Fruit fly (Drosophila melanogaster): ENCODE results near the gene CG34447.

- TF ChIP-seq CG10631 (GFP tag; optimal IDR thresholded peaks at IDR 0.05) (no peak), CG6163 (GFP tag; IDR thresholded peaks at IDR 0.05) (no peak)
Measured at dm6 chr2L:2459238-2459637, 39.4 kb upstream of the CG34447 start.
